Fruit fly (Drosophila melanogaster) whole organism, embryonic: ENCODE data around the gene CG32706.

ENCODE experiments used
- Aef1 ChIP-seq: fragments of 200-800 bp; sonication (Bioruptor generic); IDR thresholded peaks from 3 replicates; pipeline ENCODE4 v1.3.6; 2022; ENCODE audit warnings: missing biosample characterization, missing genetic modification characterization
- BEAF-32 ChIP-seq: fragments of 200-800 bp; sonication (Bioruptor generic); optimal IDR thresholded peaks from 3 replicates; lab custom pipeline; 2017; ENCODE audit warnings: missing biosample characterization, missing genetic modification characterization, mild to moderate bottlenecking, moderate library complexity, missing genetic modification reagents
- Bgb ChIP-seq: fragments of 200-800 bp; sonication (Bioruptor generic); IDR thresholded peaks from 2 replicates; pipeline ENCODE4 v1.3.6; 2022; ENCODE audit warnings: missing biosample characterization, missing genetic modification characterization; ENCODE audit not compliant: partially characterized antibody
- CG11696 ChIP-seq: fragments of 200-800 bp; sonication (Bioruptor generic); IDR thresholded peaks from 2 replicates; pipeline ENCODE4 v1.3.6; 2022; ENCODE audit warnings: missing biosample characterization, missing genetic modification characterization
- CG14710 ChIP-seq: fragments of 200-800 bp; sonication (Bioruptor generic); optimal IDR thresholded peaks from 3 replicates; lab custom pipeline; 2019; ENCODE audit warnings: missing biosample characterization, mild to moderate bottlenecking, missing genetic modification characterization, moderate library complexity
- CG15514 ChIP-seq: fragments of 200-800 bp; sonication (Bioruptor generic); optimal IDR thresholded peaks from 3 replicates; lab custom pipeline; 2017; ENCODE audit warnings: missing biosample characterization, missing genetic modification characterization, mild to moderate bottlenecking, moderate library complexity, missing genetic modification reagents
- CG16813 ChIP-seq: fragments of 200-800 bp; sonication (Bioruptor generic); IDR thresholded peaks from 3 replicates; pipeline ENCODE4 v1.3.6; 2022; ENCODE audit warnings: missing biosample characterization, missing genetic modification characterization; ENCODE audit not compliant: partially characterized antibody
- CG2116 ChIP-seq: fragments of 200-800 bp; sonication (Bioruptor generic); optimal IDR thresholded peaks from 3 replicates; lab custom pipeline; 2018; ENCODE audit warnings: missing biosample characterization, mild to moderate bottlenecking, missing genetic modification characterization
- CG2678 ChIP-seq: fragments of 200-800 bp; sonication (Bioruptor generic); optimal IDR thresholded peaks from 3 replicates; lab custom pipeline; 2019; ENCODE audit warnings: missing biosample characterization, mild to moderate bottlenecking, missing genetic modification characterization, moderate library complexity
- CG2712 ChIP-seq: fragments of 200-800 bp; optimal IDR thresholded peaks from 3 replicates; lab custom pipeline; 2019; ENCODE audit warnings: missing biosample characterization, mild to moderate bottlenecking, missing genetic modification characterization, moderate library complexity
- CG31365 ChIP-seq: fragments of 200-800 bp; sonication (Bioruptor generic); optimal IDR thresholded peaks from 2 replicates; lab custom pipeline; 2018; ENCODE audit warnings: missing biosample characterization, mild to moderate bottlenecking, missing genetic modification characterization
- CG34224 ChIP-seq: fragments of 200-800 bp; sonication (Bioruptor generic); IDR thresholded peaks from 3 replicates; pipeline ENCODE4 v1.3.6; 2022; ENCODE audit warnings: missing biosample characterization, missing genetic modification characterization; ENCODE audit not compliant: partially characterized antibody
- CG7928 ChIP-seq: fragments of 200-800 bp; sonication (Bioruptor generic); optimal IDR thresholded peaks from 2 replicates; lab custom pipeline; 2017; ENCODE audit warnings: missing biosample characterization, mild to moderate bottlenecking, missing genetic modification characterization
- CG8281 ChIP-seq: fragments of 200-800 bp; sonication (Bioruptor generic); optimal IDR thresholded peaks from 2 replicates; lab custom pipeline; 2018; ENCODE audit warnings: missing biosample characterization, mild to moderate bottlenecking, missing genetic modification characterization, moderate library complexity
- CkIIα-i1 ChIP-seq: fragments of 200-800 bp; sonication (Bioruptor generic); IDR thresholded peaks from 2 replicates; pipeline ENCODE4 v1.3.6; 2022; ENCODE audit warnings: missing biosample characterization, missing genetic modification characterization
- Dll ChIP-seq: fragments of 200-800 bp; sonication (Bioruptor generic); IDR thresholded peaks from 4 replicates; pipeline ENCODE4 v1.3.6; 2022; ENCODE audit warnings: missing biosample characterization, missing genetic modification characterization; ENCODE audit not compliant: partially characterized antibody
- Doc3 ChIP-seq: fragments of 200-800 bp; sonication (Bioruptor generic); IDR thresholded peaks from 3 replicates; pipeline ENCODE4 v1.3.6; 2022; ENCODE audit warnings: missing biosample characterization, missing genetic modification characterization; ENCODE audit not compliant: partially characterized antibody
- Dp ChIP-seq: fragments of 200-800 bp; sonication (Bioruptor generic); optimal IDR thresholded peaks from 2 replicates; lab custom pipeline; 2018; ENCODE audit warnings: missing biosample characterization, mild to moderate bottlenecking, missing genetic modification characterization, moderate library complexity
- Dref ChIP-seq: fragments of 200-800 bp; sonication (Bioruptor generic); IDR thresholded peaks from 2 replicates; pipeline ENCODE4 v1.3.6; 2022; ENCODE audit warnings: missing biosample characterization, missing genetic modification characterization
- HLH4C ChIP-seq: fragments of 200-800 bp; sonication (Bioruptor generic); IDR thresholded peaks from 3 replicates; pipeline ENCODE4 v1.3.6; 2022; ENCODE audit warnings: missing biosample characterization, missing genetic modification characterization; ENCODE audit not compliant: partially characterized antibody
- HLH54F ChIP-seq: fragments of 200-800 bp; sonication (Bioruptor generic); optimal IDR thresholded peaks from 3 replicates; lab custom pipeline; 2016; ENCODE audit warnings: missing biosample characterization, missing genetic modification characterization
- Hmx ChIP-seq: fragments of 200-800 bp; sonication (Bioruptor generic); optimal IDR thresholded peaks from 2 replicates; lab custom pipeline; 2016; ENCODE audit warnings: missing biosample characterization, missing genetic modification characterization
- MBD-R2 ChIP-seq: fragments of 200-800 bp; sonication (Bioruptor generic); IDR thresholded peaks from 2 replicates; pipeline ENCODE4 v1.3.6; 2022; ENCODE audit warnings: missing biosample characterization, missing genetic modification characterization
- MESR4 ChIP-seq: fragments of 200-800 bp; sonication (Bioruptor generic); optimal IDR thresholded peaks from 2 replicates; lab custom pipeline; 2018; ENCODE audit warnings: missing biosample characterization, mild to moderate bottlenecking, missing genetic modification characterization, moderate library complexity
- PHDP ChIP-seq: fragments of 200-800 bp; sonication (Bioruptor generic); optimal IDR thresholded peaks from 3 replicates; lab custom pipeline; 2018; ENCODE audit warnings: missing biosample characterization, mild to moderate bottlenecking, missing genetic modification characterization, moderate library complexity
- Pdp1 ChIP-seq, 2 experiments: fragments of 200-800 bp; sonication (Bioruptor generic); optimal IDR thresholded peaks; 3 replicates each; lab custom pipeline; 2016; ENCODE audit warnings: missing biosample characterization in 2 of 2, missing genetic modification characterization in 2 of 2, mild to moderate bottlenecking in 1 of 2, moderate library complexity in 1 of 2
- TFAM ChIP-seq: fragments of 200-800 bp; sonication (Bioruptor generic); optimal IDR thresholded peaks from 2 replicates; lab custom pipeline; 2017; ENCODE audit warnings: missing biosample characterization, missing genetic modification characterization, inconsistent platforms
- ase ChIP-seq: fragments of 200-800 bp; sonication (Bioruptor generic); IDR thresholded peaks from 3 replicates; pipeline ENCODE4 v1.3.6; 2022; ENCODE audit warnings: missing biosample characterization, missing genetic modification characterization
- ato ChIP-seq: fragments of 200-800 bp; sonication (Bioruptor generic); IDR thresholded peaks from 2 replicates; pipeline ENCODE4 v1.3.6; 2022; ENCODE audit warnings: missing biosample characterization, missing genetic modification characterization; ENCODE audit not compliant: partially characterized antibody
- bcd ChIP-seq: fragments of 200-800 bp; sonication (Bioruptor generic); optimal IDR thresholded peaks from 2 replicates; lab custom pipeline; 2017; ENCODE audit warnings: missing biosample characterization, mild to moderate bottlenecking, missing genetic modification characterization
- danr ChIP-seq: fragments of 200-800 bp; sonication (Bioruptor generic); IDR thresholded peaks from 2 replicates; pipeline ENCODE4 v1.3.6; 2022; ENCODE audit warnings: missing biosample characterization, missing genetic modification characterization
- dm ChIP-seq: fragments of 200-800 bp; sonication (Bioruptor generic); optimal IDR thresholded peaks from 3 replicates; lab custom pipeline; 2016; ENCODE audit warnings: missing biosample characterization, missing genetic modification characterization
- dysf ChIP-seq: fragments of 200-800 bp; sonication (Bioruptor generic); IDR thresholded peaks from 3 replicates; pipeline ENCODE4 v1.3.6; 2022; ENCODE audit warnings: missing biosample characterization, missing genetic modification characterization
- ewg ChIP-seq: fragments of 200-800 bp; sonication (Bioruptor generic); optimal IDR thresholded peaks from 3 replicates; lab custom pipeline; 2017; ENCODE audit warnings: mild to moderate bottlenecking, missing biosample characterization, missing genetic modification reagents, missing genetic modification characterization
- exex ChIP-seq: fragments of 200-800 bp; sonication (Bioruptor generic); optimal IDR thresholded peaks from 4 replicates; lab custom pipeline; 2018; ENCODE audit warnings: missing biosample characterization, mild to moderate bottlenecking, missing genetic modification characterization, moderate library complexity
- gfzf ChIP-seq: fragments of 200-800 bp; sonication (Bioruptor generic); optimal IDR thresholded peaks from 2 replicates; lab custom pipeline; 2016; ENCODE audit warnings: missing biosample characterization, mild to moderate bottlenecking, missing genetic modification characterization, moderate library complexity
- kah ChIP-seq: fragments of 200-800 bp; sonication (Bioruptor generic); optimal IDR thresholded peaks from 2 replicates; lab custom pipeline; 2018; ENCODE audit warnings: missing biosample characterization, mild to moderate bottlenecking, missing genetic modification characterization
- kay ChIP-seq: fragments of 200-800 bp; sonication (Bioruptor generic); optimal IDR thresholded peaks from 2 replicates; lab custom pipeline; 2016; ENCODE audit warnings: missing biosample characterization, missing genetic modification characterization
- knrl ChIP-seq: fragments of 200-800 bp; sonication (Bioruptor generic); IDR thresholded peaks from 3 replicates; pipeline ENCODE4 v1.3.6; 2022; ENCODE audit warnings: missing biosample characterization, missing genetic modification characterization; ENCODE audit not compliant: partially characterized antibody
- pita ChIP-seq: fragments of 200-800 bp; sonication (Bioruptor generic); optimal IDR thresholded peaks from 2 replicates; lab custom pipeline; 2017; ENCODE audit warnings: missing biosample characterization, mild to moderate bottlenecking, missing genetic modification characterization
- prd ChIP-seq, 3 experiments: fragments of >200 bp in 2 of 3; fragments of 200-800 bp in 1 of 3; sonication (Bioruptor generic) in 1 of 3; optimal IDR thresholded peaks in 2 of 3; IDR thresholded peaks in 1 of 3; 2 replicates in 2 of 3; 3 replicates in 1 of 3; pipeline versions ENCODE4 v1.3.6 to Lab custom; 2017 to 2022; ENCODE audit warnings: missing biosample characterization in 1 of 3, missing genetic modification characterization in 1 of 3
- sens ChIP-seq: fragments of 200-800 bp; sonication (Bioruptor generic); peaks from one replicate; lab custom pipeline; 2016; ENCODE audit warnings: missing biosample characterization, missing genetic modification characterization
- sens-2 ChIP-seq: fragments of 200-800 bp; sonication (Bioruptor generic); IDR thresholded peaks from 2 replicates; pipeline ENCODE4 v1.3.6; 2022; ENCODE audit warnings: missing biosample characterization, missing genetic modification characterization
- sisA ChIP-seq: fragments of 200-800 bp; sonication (Bioruptor generic); IDR thresholded peaks from 2 replicates; pipeline ENCODE4 v1.3.6; 2022; ENCODE audit warnings: missing biosample characterization, missing genetic modification characterization
- slbo ChIP-seq: fragments of 200-800 bp; sonication (Bioruptor generic); IDR thresholded peaks from 2 replicates; pipeline ENCODE4 v1.3.6; 2022; ENCODE audit warnings: missing biosample characterization, missing genetic modification characterization
- tna ChIP-seq: fragments of 200-800 bp; sonication (Bioruptor generic); IDR thresholded peaks from 2 replicates; pipeline ENCODE4 v1.3.6; 2022; ENCODE audit warnings: missing biosample characterization, missing genetic modification characterization; ENCODE audit not compliant: partially characterized antibody
- vnd ChIP-seq: fragments of 200-800 bp; sonication (Bioruptor generic); IDR thresholded peaks from 3 replicates; pipeline ENCODE4 v1.3.6; 2022; ENCODE audit warnings: missing biosample characterization, missing genetic modification characterization; ENCODE audit not compliant: partially characterized antibody
- zen2 ChIP-seq: fragments of 200-800 bp; sonication (Bioruptor generic); IDR thresholded peaks from 3 replicates; pipeline ENCODE4 v1.3.6; 2022; ENCODE audit warnings: missing biosample characterization, missing genetic modification characterization; ENCODE audit not compliant: partially characterized antibody

Gene CG32706

DNA sequence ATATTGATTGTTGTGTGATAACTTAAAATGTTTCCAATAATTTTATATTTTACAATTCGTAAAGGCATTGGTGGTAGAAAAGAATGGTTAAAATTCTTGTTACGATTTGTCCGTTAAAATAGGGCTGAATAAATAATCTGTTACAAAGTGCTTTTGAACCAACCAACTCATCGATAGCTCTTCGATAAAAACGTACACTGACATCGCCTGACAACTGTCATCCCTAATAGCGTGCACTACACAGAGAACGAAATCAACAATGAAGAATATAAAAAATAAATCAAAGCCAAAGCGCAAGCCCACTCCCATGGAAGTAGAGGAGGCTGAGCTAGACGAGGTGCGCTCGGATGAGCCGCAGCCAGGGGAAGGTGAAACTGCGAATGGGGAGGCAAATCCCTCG is 1.2 kb upstream of the CG32706 start, which contains the start of gene CG32708 (continued):
- TF ChIP-seq MBD-R2 (GFP tag; lab: Robert Waterston, UW) (peak; percentile 65), ewg (GFP tag; lab: Kevin White, UChicago) (no peak), kah (GFP tag; lab: Kevin White, UChicago) (no peak), Hmx (no peak), HLH54F (peak; percentile 4), slbo (GFP tag; lab: Robert Waterston, UW) (0 out of 2 replicates have a peak, but pooled peaks have one; percentile 18), zen2 (GFP tag; lab: Robert Waterston, UW) (peak; percentile 66; the same call in 2 of the 3 replicates), tna (GFP tag; lab: Robert Waterston, UW) (0 out of 2 replicates have a peak, but pooled peaks have one; percentile 48), CG15514 (GFP tag; lab: Kevin White, UChicago) (peak; percentile 81), MESR4 (GFP tag; lab: Kevin White, UChicago) (peak; percentile 4), Dll (peak; percentile 75), sens-2 (GFP tag; lab: Robert Waterston, UW) (no peak), Bgb (GFP tag; lab: Robert Waterston, UW) (peak; percentile 75), CG34224 (GFP tag; lab: Robert Waterston, UW) (peak; percentile 74), vnd (GFP tag; lab: Robert Waterston, UW) (peak; percentile 60; the same call in 2 of the 3 replicates), dysf (GFP tag; lab: Robert Waterston, UW) (no peak), kay (GFP tag; lab: Kevin White, UChicago) (no peak), Pdp1 (GFP tag; optimal IDR thresholded peaks at IDR 0.05; lab: Kevin White, UChicago) (peak in 1 of 2 experiments; percentile 28), danr (GFP tag; lab: Robert Waterston, UW) (no peak), bcd (GFP tag; lab: Kevin White, UChicago) (no peak), pita (GFP tag; lab: Kevin White, UChicago) (no peak), CG7928 (GFP tag; lab: Kevin White, UChicago) (peak; percentile 85), HLH4C (GFP tag; lab: Robert Waterston, UW) (peak; percentile 72), CG8281 (no peak), knrl (GFP tag; lab: Robert Waterston, UW) (peak; percentile 61; the same call in 2 of the 3 replicates), CG2712 (peak; percentile 4), sens (peak; percentile 80), ato (peak; percentile 48), ase (GFP tag; lab: Robert Waterston, UW) (0 out of 3 replicates have a peak, but pooled peaks have one; percentile 7), CG31365 (no peak), BEAF-32 (peak; percentile 69), sisA (no peak), CG2116 (GFP tag; lab: Kevin White, UChicago) (peak; percentile 56), Aef1 (no peak), CkIIα-i1 (GFP tag; lab: Robert Waterston, UW) (no peak), exex (tag; lab: Kevin White, UChicago) (no peak), CG11696 (GFP tag; lab: Robert Waterston, UW) (no peak), CG16813 (GFP tag; lab: Robert Waterston, UW) (peak; percentile 68), Doc3 (GFP tag; lab: Robert Waterston, UW) (peak; percentile 53; the same call in 2 of the 3 replicates), Dp (peak; percentile 39), Dref (GFP tag; lab: Robert Waterston, UW) (peak; percentile 85), dm (GFP tag; lab: Kevin White, UChicago) (no peak), TFAM (GFP tag; lab: Kevin White, UChicago) (no peak), CG14710 (tag; lab: Kevin White, UChicago) (peak; percentile 2), CG2678 (tag; lab: Kevin White, UChicago) (no peak), PHDP (tag; lab: Kevin White, UChicago) (no peak), gfzf (GFP tag; lab: Kevin White, UChicago) (no peak), prd (optimal IDR thresholded peaks at IDR 0.05; lab: Kevin White, UChicago) (no peak), prd (GFP tag; IDR thresholded peaks at IDR 0.05; lab: Robert Waterston, UW) (no peak)
